Worm (Caenorhabditis elegans) whole organism, L2 larva: ENCODE results near the gene bath-27.

Experiments used
- C34F6.9 ChIP-seq: fragments of 150-350 bp; optimal IDR thresholded peaks from 2 replicates; lab custom pipeline; 2014; ENCODE audit warnings: missing biosample characterization, missing genetic modification characterization
- F13H6.1 ChIP-seq: sonication (generic microtip); optimal IDR thresholded peaks from 2 replicates; lab custom pipeline; 2016; ENCODE audit warnings: missing genetic modification characterization, missing compliant biosample characterization
- R02D3.7 ChIP-seq: fragments of 150-350 bp; optimal IDR thresholded peaks from 2 replicates; lab custom pipeline; 2014; ENCODE audit warnings: missing biosample characterization, missing genetic modification characterization
- Y55F3AM.14 ChIP-seq: fragments of 200-800 bp; sonication (Bioruptor generic); optimal IDR thresholded peaks from 2 replicates; lab custom pipeline; 2018; ENCODE audit warnings: mild to moderate bottlenecking, missing genetic modification characterization, missing compliant biosample characterization
- ZK546.5 ChIP-seq: sonication (generic microtip); optimal IDR thresholded peaks from 2 replicates; lab custom pipeline; 2017; ENCODE audit warnings: missing biosample characterization, missing genetic modification characterization
- alr-1 ChIP-seq: fragments of 150-350 bp; optimal IDR thresholded peaks from 2 replicates; lab custom pipeline; 2014; ENCODE audit warnings: missing biosample characterization, missing genetic modification characterization
- aly-2 ChIP-seq: fragments of 150-350 bp; optimal IDR thresholded peaks from 2 replicates; lab custom pipeline; 2014; ENCODE audit warnings: missing biosample characterization, missing genetic modification characterization
- ama-1 ChIP-seq: fragments of 150-350 bp; optimal IDR thresholded peaks from 2 replicates; lab custom pipeline; 2018; ENCODE audit warnings: inconsistent platforms
- blmp-1 ChIP-seq: sonication (generic microtip); optimal IDR thresholded peaks from 2 replicates; lab custom pipeline; 2017; ENCODE audit warnings: missing genetic modification characterization, mild to moderate bottlenecking, missing compliant biosample characterization, antibody characterized with exemption, moderate library complexity; ENCODE audit not compliant: insufficient read depth
- ceh-16 ChIP-seq: fragments of 150-350 bp; optimal IDR thresholded peaks from 2 replicates; lab custom pipeline; 2014; ENCODE audit warnings: missing biosample characterization, missing genetic modification characterization
- ceh-82 ChIP-seq: fragments of 150-350 bp; optimal IDR thresholded peaks from 2 replicates; lab custom pipeline; 2014; ENCODE audit warnings: missing biosample characterization, missing genetic modification characterization
- crh-2 ChIP-seq: sonication (generic microtip); optimal IDR thresholded peaks from 2 replicates; lab custom pipeline; 2017; ENCODE audit warnings: missing biosample characterization, missing genetic modification characterization
- dmd-4 ChIP-seq: sonication (generic microtip); optimal IDR thresholded peaks from 2 replicates; lab custom pipeline; 2017; ENCODE audit warnings: missing biosample characterization, missing genetic modification characterization
- egl-27 ChIP-seq: sonication (generic microtip); optimal IDR thresholded peaks from 3 replicates; lab custom pipeline; 2017; ENCODE audit warnings: missing biosample characterization, missing genetic modification reagents, missing genetic modification characterization
- elt-3 ChIP-seq: sonication (generic microtip); optimal IDR thresholded peaks from 2 replicates; lab custom pipeline; 2017; ENCODE audit warnings: missing biosample characterization, missing genetic modification characterization
- fos-1 ChIP-seq: fragments of 150-350 bp; optimal IDR thresholded peaks from 2 replicates; lab custom pipeline; 2014; ENCODE audit warnings: missing biosample characterization, missing genetic modification characterization
- lin-11 ChIP-seq: fragments of 150-350 bp; sonication (generic microtip); optimal IDR thresholded peaks from 2 replicates; lab custom pipeline; 2014; ENCODE audit warnings: missing biosample characterization, missing genetic modification characterization, inconsistent platforms, mixed read lengths
- lin-13 ChIP-seq: fragments of 150-350 bp; optimal IDR thresholded peaks from 2 replicates; lab custom pipeline; 2014; ENCODE audit warnings: missing biosample characterization, missing genetic modification reagents, missing genetic modification characterization
- lin-39 ChIP-seq: fragments of 150-350 bp; optimal IDR thresholded peaks from 2 replicates; lab custom pipeline; 2014; ENCODE audit warnings: missing biosample characterization, missing genetic modification reagents, missing genetic modification characterization
- lsy-2 ChIP-seq, 2 experiments: fragments of 150-350 bp in 1 of 2; sonication (generic microtip) in 1 of 2; optimal IDR thresholded peaks; 2 replicates each; lab custom pipeline; 2014 to 2017; ENCODE audit warnings: missing biosample characterization in 2 of 2, missing genetic modification characterization in 2 of 2
- mab-5 ChIP-seq: fragments of 150-350 bp; optimal IDR thresholded peaks from 2 replicates; lab custom pipeline; 2014; ENCODE audit warnings: missing biosample characterization, missing genetic modification characterization
- mbf-1 ChIP-seq: sonication (generic microtip); optimal IDR thresholded peaks from 2 replicates; lab custom pipeline; 2017; ENCODE audit warnings: missing biosample characterization, missing genetic modification characterization
- mdl-1 ChIP-seq, 2 experiments: fragments of 150-350 bp in 1 of 2; sonication (generic microtip) in 1 of 2; optimal IDR thresholded peaks; 2 replicates each; lab custom pipeline; 2017; ENCODE audit warnings: missing biosample characterization in 2 of 2, missing genetic modification characterization in 2 of 2
- nhr-10 ChIP-seq: sonication (generic microtip); optimal IDR thresholded peaks from 2 replicates; lab custom pipeline; 2017; ENCODE audit warnings: missing biosample characterization, missing genetic modification characterization
- nhr-11 ChIP-seq: fragments of 150-350 bp; optimal IDR thresholded peaks from 2 replicates; lab custom pipeline; 2014; ENCODE audit warnings: missing biosample characterization, missing genetic modification characterization
- nhr-12 ChIP-seq: fragments of 150-350 bp; optimal IDR thresholded peaks from 2 replicates; lab custom pipeline; 2014; ENCODE audit warnings: missing biosample characterization, missing genetic modification characterization
- nhr-129 ChIP-seq: fragments of 150-350 bp; optimal IDR thresholded peaks from 2 replicates; lab custom pipeline; 2014; ENCODE audit warnings: missing biosample characterization, missing genetic modification characterization
- nhr-21 ChIP-seq: fragments of 150-350 bp; optimal IDR thresholded peaks from 2 replicates; lab custom pipeline; 2014; ENCODE audit warnings: missing biosample characterization, missing genetic modification characterization
- nhr-23 ChIP-seq: fragments of 150-350 bp; optimal IDR thresholded peaks from 2 replicates; lab custom pipeline; 2014; ENCODE audit warnings: missing biosample characterization, missing genetic modification reagents, missing genetic modification characterization
- nhr-25 ChIP-seq: fragments of 150-350 bp; sonication (generic microtip); optimal IDR thresholded peaks from 3 replicates; lab custom pipeline; 2014; ENCODE audit warnings: missing biosample characterization, missing genetic modification characterization
- nhr-6 ChIP-seq: fragments of 150-350 bp; optimal IDR thresholded peaks from 2 replicates; lab custom pipeline; 2014; ENCODE audit warnings: missing biosample characterization, missing genetic modification characterization
- nhr-77 ChIP-seq: fragments of 150-350 bp; optimal IDR thresholded peaks from 2 replicates; lab custom pipeline; 2014; ENCODE audit warnings: missing biosample characterization, missing genetic modification characterization
- peb-1 ChIP-seq: fragments of 150-350 bp; optimal IDR thresholded peaks from 2 replicates; lab custom pipeline; 2014; ENCODE audit warnings: missing biosample characterization, missing genetic modification characterization
- skn-1 ChIP-seq: sonication (generic microtip); optimal IDR thresholded peaks from 2 replicates; lab custom pipeline; 2017; ENCODE audit warnings: missing biosample characterization, missing genetic modification characterization
- sma-3 ChIP-seq: sonication (generic microtip); optimal IDR thresholded peaks from 2 replicates; lab custom pipeline; 2016; ENCODE audit warnings: missing genetic modification reagents, missing genetic modification characterization, missing compliant biosample characterization
- unc-39 ChIP-seq: fragments of 150-350 bp; optimal IDR thresholded peaks from 2 replicates; lab custom pipeline; 2014; ENCODE audit warnings: missing biosample characterization, missing genetic modification characterization
- zag-1 ChIP-seq: fragments of 150-350 bp; optimal IDR thresholded peaks from 2 replicates; lab custom pipeline; 2014; ENCODE audit warnings: missing biosample characterization, missing genetic modification characterization
- ztf-1 ChIP-seq: fragments of 200-800 bp; sonication (Bioruptor generic); conservative IDR thresholded peaks from 2 replicates; pipeline ENCODE4 v1.3.6; 2022; ENCODE audit warnings: missing genetic modification characterization, missing compliant biosample characterization
- ztf-4 ChIP-seq: fragments of 150-350 bp; optimal IDR thresholded peaks from 2 replicates; lab custom pipeline; 2014; ENCODE audit warnings: missing biosample characterization, missing genetic modification characterization

bath-27 gene

ce11 chrII:3340251-3340650, 18.7 kb upstream of the bath-27 start, which contains the start of gene F14D2.5:
TSS of gene F14D2.5 (plus strand) at chrII:3340551.
- TF ChIP-seq zag-1 (tag; lab: Kevin White, UChicago) = no peak
- no peak for TF ChIP-seq nhr-11
- no peak for TF ChIP-seq lin-13 (GFP tag; lab: Kevin White, UChicago)
- no peak for TF ChIP-seq mdl-1 (tag; optimal IDR thresholded peaks at IDR 0.05; lab: Kevin White, UChicago)
- no peak for TF ChIP-seq ZK546.5 (tag; lab: Kevin White, UChicago)
- no peak for TF ChIP-seq nhr-6 (tag; lab: Kevin White, UChicago)
- TF ChIP-seq nhr-25 (tag; lab: Kevin White, UChicago) = no peak
- TF ChIP-seq elt-3 (tag; lab: Kevin White, UChicago) = no peak
- no peak for TF ChIP-seq dmd-4 (tag; lab: Kevin White, UChicago)
- TF ChIP-seq lsy-2 (tag; optimal IDR thresholded peaks at IDR 0.05; lab: Kevin White, UChicago) = no peak

ce11 chrII:3340818-3341217, 18.1 kb upstream of the bath-27 start:
- TF ChIP-seq egl-27 (tag; lab: Kevin White, UChicago) (no peak), nhr-25 (tag; lab: Kevin White, UChicago) (no peak), ztf-4 (no peak), zag-1 (tag; lab: Kevin White, UChicago) (no peak), nhr-77 (tag; lab: Kevin White, UChicago) (no peak), nhr-129 (tag; lab: Kevin White, UChicago) (no peak), lin-13 (GFP tag; lab: Kevin White, UChicago) (no peak), nhr-23 (tag; lab: Kevin White, UChicago) (no peak), aly-2 (tag; lab: Kevin White, UChicago) (no peak), crh-2 (no peak), ama-1 (lab: Kevin White, UChicago) (no peak)

- TF ChIP-seq lin-39 (tag; lab: Kevin White, UChicago) (no peak), crh-2 (no peak), lin-11 (tag; lab: Kevin White, UChicago) (no peak), unc-39 (no peak), lin-13 (GFP tag; lab: Kevin White, UChicago) (no peak), nhr-12 (tag; lab: Kevin White, UChicago) (no peak), peb-1 (tag; lab: Kevin White, UChicago) (no peak), fos-1 (tag; lab: Kevin White, UChicago) (no peak), ama-1 (lab: Kevin White, UChicago) (no peak), nhr-23 (tag; lab: Kevin White, UChicago) (no peak), mdl-1 (tag; optimal IDR thresholded peaks at IDR 0.05; lab: Kevin White, UChicago) (no peak), egl-27 (tag; lab: Kevin White, UChicago) (no peak), sma-3 (GFP tag; lab: Kevin White, UChicago) (no peak), R02D3.7 (tag; lab: Kevin White, UChicago) (no peak), ztf-4 (no peak), alr-1 (tag; lab: Kevin White, UChicago) (no peak)
Measured at ce11 chrII:3341989-3342388, 16.9 kb upstream of the bath-27 start, which contains the start of gene F14D2.11. TSS of gene F14D2.11 (minus strand) at chrII:3342089.

- TF ChIP-seq lin-39 (tag; lab: Kevin White, UChicago) (no peak), ZK546.5 (tag; lab: Kevin White, UChicago) (no peak), ztf-4 (no peak), mab-5 (tag; lab: Kevin White, UChicago) (no peak), peb-1 (tag; lab: Kevin White, UChicago) (no peak), zag-1 (tag; lab: Kevin White, UChicago) (no peak), nhr-10 (tag; lab: Kevin White, UChicago) (no peak), nhr-6 (tag; lab: Kevin White, UChicago) (no peak), ztf-1 (GFP tag; lab: Robert Waterston, UW) (no peak), F13H6.1 (tag; lab: Kevin White, UChicago) (no peak), blmp-1 (no peak), ceh-16 (tag; lab: Kevin White, UChicago) (no peak), aly-2 (tag; lab: Kevin White, UChicago) (no peak), mdl-1 (tag; optimal IDR thresholded peaks at IDR 0.05; lab: Kevin White, UChicago) (no peak), mbf-1 (tag; lab: Kevin White, UChicago) (no peak)
Measured at ce11 chrII:3343714-3344113, 15.2 kb upstream of the bath-27 start, which contains the start of gene F14D2.15. TSS of gene F14D2.15 (minus strand) at chrII:3343814.

ce11 chrII:3344917-3345316, 14.0 kb upstream of the bath-27 start, which contains the start of gene bath-28:
TSS of gene bath-28 (minus strand) at chrII:3344967.
- TF ChIP-seq skn-1 (tag; lab: Kevin White, UChicago) (no peak), nhr-21 (tag; lab: Kevin White, UChicago) (no peak), Y55F3AM.14 (no peak), elt-3 (tag; lab: Kevin White, UChicago) (no peak), C34F6.9 (no peak), ceh-82 (no peak), lsy-2 (tag; optimal IDR thresholded peaks at IDR 0.05; lab: Kevin White, UChicago) (no peak), alr-1 (tag; lab: Kevin White, UChicago) (no peak), unc-39 (no peak), ceh-16 (tag; lab: Kevin White, UChicago) (no peak), ztf-1 (GFP tag; lab: Robert Waterston, UW) (no peak), F13H6.1 (tag; lab: Kevin White, UChicago) (no peak), peb-1 (tag; lab: Kevin White, UChicago) (no peak), mdl-1 (tag; optimal IDR thresholded peaks at IDR 0.05; lab: Kevin White, UChicago) (no peak), zag-1 (tag; lab: Kevin White, UChicago) (no peak)
- TF ChIP-seq, all 48 proteins: peak for 0
